Worm (Caenorhabditis elegans) whole organism, midembryonic: Measurements from ENCODE around the gene K11D12.7.

ENCODE experiments used
- T22C8.4 ChIP-seq: fragments of 200-800 bp; sonication (Bioruptor generic); IDR thresholded peaks from 2 replicates; pipeline ENCODE4 v1.3.6; 2022; ENCODE audit warnings: missing genetic modification characterization, missing compliant biosample characterization
- cog-1 ChIP-seq: sonication (generic microtip); optimal IDR thresholded peaks from 2 replicates; lab custom pipeline; 2016; ENCODE audit warnings: missing genetic modification characterization, missing compliant biosample characterization
- flt-1 ChIP-seq: fragments of 200-800 bp; sonication (Bioruptor generic); IDR thresholded peaks from 2 replicates; pipeline ENCODE4 v1.3.6; 2022; ENCODE audit warnings: missing genetic modification characterization, missing compliant biosample characterization
- klf-2 ChIP-seq: fragments of 200-800 bp; sonication (Bioruptor generic); conservative IDR thresholded peaks from 2 replicates; pipeline ENCODE4 v1.3.6; 2022; ENCODE audit warnings: missing genetic modification reagents, missing genetic modification characterization, missing compliant biosample characterization
- med-1 ChIP-seq: sonication (generic microtip); optimal IDR thresholded peaks from 2 replicates; lab custom pipeline; 2017; ENCODE audit warnings: missing genetic modification characterization, mild to moderate bottlenecking, missing compliant biosample characterization, antibody characterized with exemption, missing genetic modification reagents; ENCODE audit not compliant: insufficient read depth
- ref-1 ChIP-seq: fragments of 200-800 bp; sonication (Bioruptor generic); conservative IDR thresholded peaks from 2 replicates; pipeline ENCODE4 v1.3.6; 2022; ENCODE audit warnings: missing genetic modification reagents, missing genetic modification characterization, missing compliant biosample characterization
- tab-1 ChIP-seq: fragments of 200-800 bp; sonication (Bioruptor generic); IDR thresholded peaks from 2 replicates; pipeline ENCODE4 v1.3.6; 2022; ENCODE audit warnings: missing genetic modification characterization, missing compliant biosample characterization
- ztf-23 ChIP-seq: fragments of 200-800 bp; sonication (Bioruptor generic); IDR thresholded peaks from 2 replicates; pipeline ENCODE4 v1.3.6; 2022; ENCODE audit warnings: missing genetic modification reagents, missing genetic modification characterization, missing compliant biosample characterization
- ztf-29 ChIP-seq: fragments of 200-800 bp; sonication (Bioruptor generic); IDR thresholded peaks from 2 replicates; pipeline ENCODE4 v1.3.6; 2022; ENCODE audit warnings: missing genetic modification reagents, missing genetic modification characterization, missing compliant biosample characterization

The K11D12.7 gene

ce11 chrV:5033099-5033498 lies 3.2 kb downstream of the K11D12.7 start, which contains the start of gene K11D12.13:
TSS of gene K11D12.13 (plus strand) at chrV:5033399.
- no peak for TF ChIP-seq cog-1 (tag; lab: Kevin White, UChicago)
- no peak for TF ChIP-seq ztf-29 (GFP tag; lab: Robert Waterston, UW)
- TF ChIP-seq med-1 (GFP tag; lab: Kevin White, UChicago) = no peak
- no peak for TF ChIP-seq flt-1 (GFP tag; lab: Robert Waterston, UW)
- no peak for TF ChIP-seq klf-2 (GFP tag; lab: Robert Waterston, UW)
- TF ChIP-seq ztf-23 (GFP tag; lab: Robert Waterston, UW) = no peak
- no peak for TF ChIP-seq tab-1 (GFP tag; lab: Robert Waterston, UW)
- no peak for TF ChIP-seq ref-1
- no peak for TF ChIP-seq T22C8.4 (GFP tag; lab: Robert Waterston, UW)

ce11 chrV:5032176-5032575 lies 4.1 kb downstream of the K11D12.7 start:
- no peak for TF ChIP-seq flt-1 (GFP tag; lab: Robert Waterston, UW)
- no peak for TF ChIP-seq cog-1 (tag; lab: Kevin White, UChicago)
- TF ChIP-seq tab-1 (GFP tag; lab: Robert Waterston, UW) = no peak
- no peak for TF ChIP-seq med-1 (GFP tag; lab: Kevin White, UChicago)
- no peak for TF ChIP-seq T22C8.4 (GFP tag; lab: Robert Waterston, UW)
- TF ChIP-seq ref-1 = no peak
- TF ChIP-seq klf-2 (GFP tag; lab: Robert Waterston, UW) = no peak
- TF ChIP-seq ztf-29 (GFP tag; lab: Robert Waterston, UW) = no peak
- TF ChIP-seq ztf-23 (GFP tag; lab: Robert Waterston, UW) = no peak

- TF ChIP-seq cog-1 (tag; lab: Kevin White, UChicago) (no peak), tab-1 (GFP tag; lab: Robert Waterston, UW) (no peak), ref-1 (no peak), flt-1 (GFP tag; lab: Robert Waterston, UW) (no peak), klf-2 (GFP tag; lab: Robert Waterston, UW) (no peak), ztf-23 (GFP tag; lab: Robert Waterston, UW) (no peak), med-1 (GFP tag; lab: Kevin White, UChicago) (no peak), ztf-29 (GFP tag; lab: Robert Waterston, UW) (no peak), T22C8.4 (GFP tag; lab: Robert Waterston, UW) (no peak)
These were observed 4.5 kb downstream of the K11D12.7 start for ce11 chrV:5031764-5032163.

- TF ChIP-seq ref-1 (no peak), flt-1 (GFP tag; lab: Robert Waterston, UW) (no peak), T22C8.4 (GFP tag; lab: Robert Waterston, UW) (no peak), cog-1 (tag; lab: Kevin White, UChicago) (no peak), ztf-29 (GFP tag; lab: Robert Waterston, UW) (no peak), klf-2 (GFP tag; lab: Robert Waterston, UW) (no peak), med-1 (GFP tag; lab: Kevin White, UChicago) (no peak)
These were observed 5.5 kb downstream of the K11D12.7 start, which contains the start of gene swt-7 for ce11 chrV:5030715-5031114. TSS of gene swt-7 (minus strand) at chrV:5030815.

- TF ChIP-seq cog-1 (tag; lab: Kevin White, UChicago) (no peak), ztf-23 (GFP tag; lab: Robert Waterston, UW) (no peak), T22C8.4 (GFP tag; lab: Robert Waterston, UW) (no peak), flt-1 (GFP tag; lab: Robert Waterston, UW) (no peak), klf-2 (GFP tag; lab: Robert Waterston, UW) (no peak), ref-1 (no peak), ztf-29 (GFP tag; lab: Robert Waterston, UW) (no peak), med-1 (GFP tag; lab: Kevin White, UChicago) (no peak)
These were observed 6.1 kb downstream of the K11D12.7 start for ce11 chrV:5030212-5030611.

ce11 chrV:5027640-5028039 lies 8.6 kb downstream of the K11D12.7 start, which contains the start of gene cpt-4:
TSS of gene cpt-4 (minus strand) at chrV:5027723.
- no peak for TF ChIP-seq ztf-29 (GFP tag; lab: Robert Waterston, UW)
- TF ChIP-seq T22C8.4 (GFP tag; lab: Robert Waterston, UW) = no peak
- TF ChIP-seq ztf-23 (GFP tag; lab: Robert Waterston, UW) = no peak
- no peak for TF ChIP-seq cog-1 (tag; lab: Kevin White, UChicago)
- TF ChIP-seq flt-1 (GFP tag; lab: Robert Waterston, UW) = no peak
- no peak for TF ChIP-seq med-1 (GFP tag; lab: Kevin White, UChicago)

- TF ChIP-seq tab-1 (GFP tag; lab: Robert Waterston, UW) = no peak
- no peak for TF ChIP-seq med-1 (GFP tag; lab: Kevin White, UChicago)
- TF ChIP-seq flt-1 (GFP tag; lab: Robert Waterston, UW) = no peak
- TF ChIP-seq ztf-29 (GFP tag; lab: Robert Waterston, UW) = no peak
- no peak for TF ChIP-seq T22C8.4 (GFP tag; lab: Robert Waterston, UW)
These were observed 9.8 kb downstream of the K11D12.7 start for ce11 chrV:5026438-5026837.

ce11 chrV:5023355-5023754 lies 12.9 kb downstream of the K11D12.7 start:
- TF ChIP-seq flt-1 (GFP tag; lab: Robert Waterston, UW) (no peak), tab-1 (GFP tag; lab: Robert Waterston, UW) (no peak), klf-2 (GFP tag; lab: Robert Waterston, UW) (no peak), med-1 (GFP tag; lab: Kevin White, UChicago) (no peak), ref-1 (no peak), T22C8.4 (GFP tag; lab: Robert Waterston, UW) (no peak), ztf-29 (GFP tag; lab: Robert Waterston, UW) (no peak), cog-1 (tag; lab: Kevin White, UChicago) (no peak), ztf-23 (GFP tag; lab: Robert Waterston, UW) (no peak)

ce11 chrV:5018810-5019274 lies 17.4 kb downstream of the K11D12.7 start, which contains the start of gene srr-4:
TSS of gene srr-4 (plus strand) at chrV:5019224.
- TF ChIP-seq T22C8.4 (GFP tag; lab: Robert Waterston, UW) (no peak), ref-1 (no peak), med-1 (GFP tag; lab: Kevin White, UChicago) (no peak), klf-2 (GFP tag; lab: Robert Waterston, UW) (no peak), ztf-23 (GFP tag; lab: Robert Waterston, UW) (no peak), cog-1 (tag; lab: Kevin White, UChicago) (no peak), flt-1 (GFP tag; lab: Robert Waterston, UW) (no peak), ztf-29 (GFP tag; lab: Robert Waterston, UW) (no peak), tab-1 (GFP tag; lab: Robert Waterston, UW) (no peak)
